Worm (Caenorhabditis elegans): ENCODE data around the gene R07G3.7.

DNA sequence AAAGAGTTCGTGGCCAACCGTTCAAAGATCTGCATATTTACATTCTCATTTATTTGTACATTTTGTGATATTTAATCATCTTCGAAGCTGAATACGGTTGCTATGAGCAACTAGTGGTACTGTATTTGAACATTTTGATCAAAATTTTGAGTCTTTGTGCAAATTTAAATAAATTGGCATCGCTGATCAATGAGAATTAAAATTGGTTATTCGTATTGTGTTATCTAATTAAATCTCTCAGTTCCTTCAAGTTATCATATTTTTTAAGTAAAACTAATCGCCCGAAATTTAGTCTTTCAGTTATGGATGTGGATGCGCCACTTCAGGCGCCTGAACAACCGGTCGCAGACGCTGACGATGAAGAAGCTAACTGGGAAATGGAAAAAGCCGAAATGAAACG, 14.2 kb downstream of the R07G3.7 start, which contains the start of gene npp-21:
- TF ChIP-seq ceh-82 (tag; optimal IDR thresholded peaks at IDR 0.05) (no peak), nhr-25 (tag; optimal IDR thresholded peaks at IDR 0.05) (no peak), pqm-1 (tag; optimal IDR thresholded peaks at IDR 0.05) (no peak), fkh-10 (GFP tag; optimal IDR thresholded peaks at IDR 0.05) (no peak), ztf-11 (tag; optimal IDR thresholded peaks at IDR 0.05) (no peak), unc-39 (tag; optimal IDR thresholded peaks at IDR 0.05) (no peak), ceh-9 (tag; optimal IDR thresholded peaks at IDR 0.05) (no peak), egl-27 (tag; optimal IDR thresholded peaks at IDR 0.05) (no peak), elt-3 (tag; optimal IDR thresholded peaks at IDR 0.05) (no peak), nhr-77 (tag; optimal IDR thresholded peaks at IDR 0.05) (no peak)
